ENCODE assay signal across 5 worm cellular contexts in the genomic region with DNA sequence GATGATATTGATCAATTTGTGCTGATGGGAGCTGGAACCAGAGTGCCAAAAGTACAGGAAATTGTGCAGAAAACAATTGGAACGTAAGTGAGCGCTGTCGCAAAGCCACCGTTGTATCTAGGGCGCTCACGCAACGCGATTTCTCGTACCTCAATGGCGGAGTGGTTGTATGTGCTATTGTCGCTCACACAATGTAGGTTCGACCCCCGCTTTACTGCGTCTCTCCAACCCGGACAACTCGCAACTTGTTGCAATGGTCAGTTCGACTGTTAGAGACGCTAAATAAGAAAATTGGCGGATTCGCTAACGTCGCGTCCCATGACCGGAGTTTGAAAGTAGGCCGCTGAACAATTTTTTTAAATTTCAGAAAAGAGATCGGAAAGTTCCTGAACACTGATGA.
TF ChIP-seq lines count a peak whose summit lies in the region.

No protein-coding gene starts in this region.

TF ChIP-seq in whole organism, L1 larva, 84 proteins besides CTCF, POLR2A, EP300 and RAD21 (continues in another document):
- TF ChIP-seq nhr-12 (tag; optimal IDR thresholded peaks at IDR 0.05; lab: Kevin White, UChicago) (no peak), lir-3 (tag; optimal IDR thresholded peaks at IDR 0.05; lab: Kevin White, UChicago; ENCODE audit: poor library complexity) (peak; percentile 40), swsn-7 (tag; optimal IDR thresholded peaks at IDR 0.05; lab: Kevin White, UChicago) (peak; percentile 58), sptf-1 (tag; optimal IDR thresholded peaks at IDR 0.05; lab: Kevin White, UChicago) (no peak), vab-15 (tag; optimal IDR thresholded peaks at IDR 0.05; lab: Kevin White, UChicago) (no peak), unc-98 (GFP tag; IDR thresholded peaks at IDR 0.05; lab: Robert Waterston, UW) (no peak), tbx-2 (tag; optimal IDR thresholded peaks at IDR 0.05; lab: Kevin White, UChicago) (peak; percentile 24), pqm-1 (tag; optimal IDR thresholded peaks at IDR 0.05; lab: Kevin White, UChicago) (no peak), unc-30 (tag; optimal IDR thresholded peaks at IDR 0.05; lab: Kevin White, UChicago) (no peak), snu-23 (GFP tag; optimal IDR thresholded peaks at IDR 0.05; lab: Kevin White, UChicago) (peak; percentile 64), nhr-85 (tag; lab: Kevin White, UChicago) (peak; percentile 80), ceh-8 (GFP tag; optimal IDR thresholded peaks at IDR 0.05; lab: Kevin White, UChicago) (no peak), nhr-11 (tag; optimal IDR thresholded peaks at IDR 0.05; lab: Kevin White, UChicago) (no peak), rnt-1 (tag; optimal IDR thresholded peaks at IDR 0.05; lab: Kevin White, UChicago) (peak; percentile 52), mef-2 (tag; optimal IDR thresholded peaks at IDR 0.05; lab: Kevin White, UChicago) (no peak), F16B12.6 (tag; optimal IDR thresholded peaks at IDR 0.05; lab: Kevin White, UChicago) (no peak), nhr-71 (tag; optimal IDR thresholded peaks at IDR 0.05; lab: Kevin White, UChicago) (peak; percentile 58), nhr-76 (tag; optimal IDR thresholded peaks at IDR 0.05; lab: Kevin White, UChicago) (no peak)

TF ChIP-seq in whole organism, L3 larva, 47 proteins besides CTCF, POLR2A, EP300 and RAD21:
- TF ChIP-seq nfya-1 (tag; optimal IDR thresholded peaks at IDR 0.05; lab: Kevin White, UChicago; ENCODE audit: insufficient read depth) (peak; percentile 59), nhr-25 (tag; optimal IDR thresholded peaks at IDR 0.05; lab: Kevin White, UChicago) (peak; percentile 18), tbx-2 (tag; optimal IDR thresholded peaks at IDR 0.05; lab: Kevin White, UChicago) (peak; percentile 19), pha-4 (tag; optimal IDR thresholded peaks at IDR 0.05; lab: Kevin White, UChicago) (peak; percentile 85), hmg-11 (tag; optimal IDR thresholded peaks at IDR 0.05; lab: Kevin White, UChicago) (peak; percentile 22), nhr-23 (tag; optimal IDR thresholded peaks at IDR 0.05; lab: Kevin White, UChicago) (peak; percentile 59), lin-15B (tag; optimal IDR thresholded peaks at IDR 0.05; lab: Kevin White, UChicago) (peak; percentile 2), elt-2 (tag; optimal IDR thresholded peaks at IDR 0.05; lab: Kevin White, UChicago) (peak; percentile 21), aly-2 (tag; optimal IDR thresholded peaks at IDR 0.05; lab: Kevin White, UChicago) (no peak), pqm-1 (tag; optimal IDR thresholded peaks at IDR 0.05; lab: Kevin White, UChicago) (peak; percentile 24), lin-39 (tag; optimal IDR thresholded peaks at IDR 0.05; lab: Kevin White, UChicago) (peak; percentile 82), nhr-11 (tag; optimal IDR thresholded peaks at IDR 0.05; lab: Kevin White, UChicago) (no peak), mml-1 (tag; optimal IDR thresholded peaks at IDR 0.05; lab: Kevin White, UChicago) (no peak), nhr-43 (tag; optimal IDR thresholded peaks at IDR 0.05; lab: Kevin White, UChicago; ENCODE audit: poor library complexity, severe bottlenecking) (peak; percentile 70), nhr-77 (tag; optimal IDR thresholded peaks at IDR 0.05; lab: Kevin White, UChicago) (no peak)
TF ChIP-seq in whole organism, L3 larva: peak in this region for 11.

TF ChIP-seq in whole organism, early embryonic, 17 proteins besides CTCF, POLR2A, EP300 and RAD21:
- TF ChIP-seq sea-1 (GFP tag; conservative IDR thresholded peaks at IDR 0.05; lab: Robert Waterston, UW) (peak; percentile 90), hmbx-1 (tag; optimal IDR thresholded peaks at IDR 0.05; lab: Kevin White, UChicago) (peak; percentile 50), F13C5.2 (tag; optimal IDR thresholded peaks at IDR 0.05; lab: Kevin White, UChicago) (peak; percentile 56), ceh-36 (tag; optimal IDR thresholded peaks at IDR 0.05; lab: Kevin White, UChicago) (peak; percentile 95), ets-7 (tag; optimal IDR thresholded peaks at IDR 0.05; lab: Kevin White, UChicago) (peak; percentile 81), pes-1 (GFP tag; IDR thresholded peaks at IDR 0.05; lab: Robert Waterston, UW) (peak; percentile 91), ceh-13 (GFP tag; optimal IDR thresholded peaks at IDR 0.05; lab: Kevin White, UChicago) (peak; percentile 82), aly-1 (tag; optimal IDR thresholded peaks at IDR 0.05; lab: Kevin White, UChicago) (peak; percentile 95), hnd-1 (tag; optimal IDR thresholded peaks at IDR 0.05; lab: Kevin White, UChicago) (peak; percentile 72), tbx-11 (GFP tag; IDR thresholded peaks at IDR 0.05; lab: Robert Waterston, UW) (peak; percentile 91), B0310.2 (tag; optimal IDR thresholded peaks at IDR 0.05; lab: Kevin White, UChicago) (peak; percentile 79), flt-1 (GFP tag; IDR thresholded peaks at IDR 0.05; lab: Robert Waterston, UW) (peak; percentile 82), tbx-37 (GFP tag; conservative IDR thresholded peaks at IDR 0.05; lab: Robert Waterston, UW) (peak; percentile 78), scrt-1 (GFP tag; IDR thresholded peaks at IDR 0.05; lab: Robert Waterston, UW) (peak; percentile 89), tra-4 (tag; optimal IDR thresholded peaks at IDR 0.05; lab: Kevin White, UChicago) (peak; percentile 60), ama-1 (optimal IDR thresholded peaks at IDR 0.05; lab: Kevin White, UChicago) (no peak), hmg-4 (GFP tag; optimal IDR thresholded peaks at IDR 0.05; lab: Kevin White, UChicago) (peak; percentile 95)

TF ChIP-seq in whole organism, midembryonic, 9 proteins besides CTCF, POLR2A, EP300 and RAD21:
- TF ChIP-seq ref-1 (GFP tag; conservative IDR thresholded peaks at IDR 0.05; lab: Robert Waterston, UW) (peak; percentile 83), ztf-23 (GFP tag; IDR thresholded peaks at IDR 0.05; lab: Robert Waterston, UW) (peak; percentile 90), ztf-29 (GFP tag; IDR thresholded peaks at IDR 0.05; lab: Robert Waterston, UW) (peak; percentile 66), klf-2 (GFP tag; conservative IDR thresholded peaks at IDR 0.05; lab: Robert Waterston, UW) (peak; percentile 71), T22C8.4 (GFP tag; IDR thresholded peaks at IDR 0.05; lab: Robert Waterston, UW) (no peak; the same call in 1 of the 2 replicates), cog-1 (tag; optimal IDR thresholded peaks at IDR 0.05; lab: Kevin White, UChicago) (peak; percentile 43), flt-1 (GFP tag; IDR thresholded peaks at IDR 0.05; lab: Robert Waterston, UW) (peak; percentile 92), tab-1 (GFP tag; IDR thresholded peaks at IDR 0.05; lab: Robert Waterston, UW) (peak; percentile 91), med-1 (GFP tag; optimal IDR thresholded peaks at IDR 0.05; lab: Kevin White, UChicago; ENCODE audit: insufficient read depth) (peak; percentile 20)
TF ChIP-seq in whole organism, midembryonic: peak in this region for 8.

TF ChIP-seq in whole organism, young adult, 124 proteins besides CTCF, POLR2A, EP300 and RAD21 (continues in another document):
- TF ChIP-seq gei-17 (GFP tag; optimal IDR thresholded peaks at IDR 0.05; lab: Kevin White, UChicago) (no peak), hlh-12 (tag; optimal IDR thresholded peaks at IDR 0.05; lab: Kevin White, UChicago) (no peak), lin-40 (tag; optimal IDR thresholded peaks at IDR 0.05; lab: Kevin White, UChicago) (no peak), lin-54 (GFP tag; optimal IDR thresholded peaks at IDR 0.05; lab: Kevin White, UChicago) (peak; percentile 62), ceh-79 (tag; optimal IDR thresholded peaks at IDR 0.05; lab: Kevin White, UChicago) (no peak), F49E8.2 (tag; optimal IDR thresholded peaks at IDR 0.05; lab: Kevin White, UChicago; ENCODE audit: insufficient read depth) (peak; percentile 82), attf-5 (GFP tag; optimal IDR thresholded peaks at IDR 0.05; lab: Kevin White, UChicago) (peak; percentile 68), madf-8 (GFP tag; conservative IDR thresholded peaks at IDR 0.05; lab: Robert Waterston, UW) (0 out of 2 replicates have a peak, but pooled peaks have one; percentile 3), F10E7.11 (tag; optimal IDR thresholded peaks at IDR 0.05; lab: Kevin White, UChicago) (no peak), mcd-1 (GFP tag; IDR thresholded peaks at IDR 0.05; lab: Robert Waterston, UW) (peak; percentile 54; the same call in 1 of the 2 replicates), Y56A3A.18 (GFP tag; IDR thresholded peaks at IDR 0.05; lab: Robert Waterston, UW) (no peak), bed-2 (GFP tag; IDR thresholded peaks at IDR 0.05; lab: Robert Waterston, UW) (0 out of 2 replicates have a peak, but pooled peaks have one; percentile 15), lsl-1 (GFP tag; optimal IDR thresholded peaks at IDR 0.05; lab: Kevin White, UChicago) (peak; percentile 43), zfh-2 (GFP tag; conservative IDR thresholded peaks at IDR 0.05; lab: Robert Waterston, UW) (no peak), Y67H2A.10 (GFP tag; conservative IDR thresholded peaks at IDR 0.05; lab: Robert Waterston, UW) (no peak), hsf-1 (GFP tag; IDR thresholded peaks at IDR 0.05; lab: Robert Waterston, UW) (no peak), dox-1 (GFP tag; IDR thresholded peaks at IDR 0.05; lab: Robert Waterston, UW) (peak; percentile 73), nfya-1 (tag; optimal IDR thresholded peaks at IDR 0.05; lab: Kevin White, UChicago; ENCODE audit: borderline replicate concordance, insufficient read depth) (no peak), egl-44 (GFP tag; IDR thresholded peaks at IDR 0.05; lab: Robert Waterston, UW) (no peak; the same call in 1 of the 2 replicates), F22D6.2 (tag; optimal IDR thresholded peaks at IDR 0.05; lab: Kevin White, UChicago) (no peak), F37B4.10 (GFP tag; IDR thresholded peaks at IDR 0.05; lab: Robert Waterston, UW) (no peak), cebp-1 (GFP tag; IDR thresholded peaks at IDR 0.05; lab: Robert Waterston, UW) (0 out of 2 replicates have a peak, but pooled peaks have one; percentile 11), cebp-1 (tag; optimal IDR thresholded peaks at IDR 0.05; lab: Kevin White, UChicago) (peak; percentile 62), C06A6.2 (GFP tag; conservative IDR thresholded peaks at IDR 0.05; lab: Robert Waterston, UW) (0 out of 2 replicates have a peak, but pooled peaks have one; percentile 20), aptf-2 (GFP tag; conservative IDR thresholded peaks at IDR 0.05; lab: Robert Waterston, UW) (no peak), B0261.1 (tag; optimal IDR thresholded peaks at IDR 0.05; lab: Kevin White, UChicago) (peak; percentile 80), die-1 (tag; optimal IDR thresholded peaks at IDR 0.05; lab: Kevin White, UChicago) (peak; percentile 70), lir-1 (GFP tag; conservative IDR thresholded peaks at IDR 0.05; lab: Robert Waterston, UW) (no peak), ccch-3 (GFP tag; optimal IDR thresholded peaks at IDR 0.05; lab: Kevin White, UChicago) (no peak), F57A8.1 (GFP tag; optimal IDR thresholded peaks at IDR 0.05; lab: Kevin White, UChicago) (no peak), attf-6 (GFP tag; IDR thresholded peaks at IDR 0.05; lab: Robert Waterston, UW) (no peak), repo-1 (tag; optimal IDR thresholded peaks at IDR 0.05; lab: Kevin White, UChicago) (peak; percentile 71), ceh-91 (GFP tag; IDR thresholded peaks at IDR 0.05; lab: Robert Waterston, UW) (no peak)

Comparison
In these comparisons a context has a peak if more than half of its experiments do, and no peak if none do; other contexts are left out.
1. Of the 8 proteins assayed by ChIP-seq in both whole organism, young adult and whole organism, L1 larva: peak only in whole organism, young adult: ama-1 and snpc-4; only in whole organism, L1 larva: dpl-1 and efl-1; in both: nhr-90 and unc-130; in neither: 1; mixed calls (peak in some experiments, not most) for 1.